Fruit fly (Drosophila melanogaster) whole organism, wandering third instar larva: ENCODE results near the gene CG42232.

Experiments
- Abd-B ChIP-seq: fragments of >200 bp; optimal IDR thresholded peaks from 2 replicates; lab custom pipeline; 2017; ENCODE audit warnings: missing biosample characterization, missing genetic modification characterization
- CG32264 ChIP-seq: fragments of 200-800 bp; sonication (Bioruptor generic); optimal IDR thresholded peaks from 2 replicates; lab custom pipeline; 2016; ENCODE audit warnings: missing biosample characterization, missing genetic modification characterization
- CG9705 ChIP-seq: fragments of 200-800 bp; sonication (Bioruptor generic); optimal IDR thresholded peaks from 2 replicates; lab custom pipeline; 2018; ENCODE audit warnings: missing biosample characterization, mild to moderate bottlenecking, missing genetic modification characterization
- CrebA ChIP-seq: fragments of 200-800 bp; sonication (Bioruptor generic); optimal IDR thresholded peaks from 2 replicates; lab custom pipeline; 2016; ENCODE audit warnings: missing biosample characterization, mild to moderate bottlenecking, missing genetic modification characterization, borderline replicate concordance
- Dfd ChIP-seq: fragments of >200 bp; optimal IDR thresholded peaks from 2 replicates; lab custom pipeline; 2017; ENCODE audit warnings: missing biosample characterization, missing genetic modification characterization
- Dif ChIP-seq: fragments of 200-275, 200-300 bp; sonication (Bioruptor generic); optimal IDR thresholded peaks from 2 replicates; lab custom pipeline; 2018; ENCODE audit warnings: missing biosample characterization, missing genetic modification characterization; ENCODE audit not compliant: partially characterized antibody
- GATAd ChIP-seq: sonication (Bioruptor generic); optimal IDR thresholded peaks from 2 replicates; lab custom pipeline; 2016; ENCODE audit warnings: missing biosample characterization, missing genetic modification characterization
- HLH106 ChIP-seq: fragments of 200-800 bp; optimal IDR thresholded peaks from 3 replicates; lab custom pipeline; 2019; ENCODE audit warnings: missing biosample characterization, mild to moderate bottlenecking, missing genetic modification characterization, moderate library complexity
- Hnf4 ChIP-seq: fragments of 200-800 bp; sonication (Bioruptor generic); optimal IDR thresholded peaks from 2 replicates; lab custom pipeline; 2016; ENCODE audit warnings: missing biosample characterization, mild to moderate bottlenecking, missing genetic modification characterization
- Hr78 ChIP-seq: fragments of >200 bp; optimal IDR thresholded peaks from 2 replicates; lab custom pipeline; 2017; ENCODE audit warnings: missing biosample characterization, missing genetic modification characterization
- Hr83 ChIP-seq: fragments of 200-300 bp; sonication (Bioruptor generic); optimal IDR thresholded peaks from 2 replicates; lab custom pipeline; 2016; ENCODE audit warnings: missing biosample characterization, mild to moderate bottlenecking, missing genetic modification characterization, moderate library complexity; ENCODE audit not compliant: poor library complexity, severe bottlenecking
- Jra ChIP-seq: sonication (Bioruptor generic); optimal IDR thresholded peaks from 2 replicates; lab custom pipeline; 2016; ENCODE audit warnings: missing biosample characterization, missing genetic modification characterization
- Myc ChIP-seq: fragments of >200 bp; optimal IDR thresholded peaks from 2 replicates; lab custom pipeline; 2017
- N ChIP-seq: fragments of >200 bp; optimal IDR thresholded peaks from 2 replicates; lab custom pipeline; 2018; ENCODE audit warnings: missing biosample characterization, missing external identifiers, missing genetic modification characterization
- OdsH ChIP-seq: fragments of 200-800 bp; sonication (Bioruptor generic); optimal IDR thresholded peaks from 2 replicates; lab custom pipeline; 2016; ENCODE audit warnings: missing biosample characterization, mild to moderate bottlenecking, missing genetic modification characterization
- Rel ChIP-seq, 2 experiments: fragments of 200-800 bp; sonication (Bioruptor generic) in 1 of 2; optimal IDR thresholded peaks; 2 replicates in 1 of 2; 3 replicates in 1 of 2; lab custom pipeline; 2016 to 2019; ENCODE audit warnings: mild to moderate bottlenecking in 2 of 2, missing biosample characterization in 2 of 2, missing genetic modification characterization in 2 of 2, moderate library complexity in 1 of 2
- Sp1 ChIP-seq: fragments of 200-800 bp; sonication (Bioruptor generic); optimal IDR thresholded peaks from 3 replicates; lab custom pipeline; 2019; ENCODE audit warnings: missing biosample characterization, mild to moderate bottlenecking, missing genetic modification characterization, moderate library complexity
- Vsx2 ChIP-seq: fragments of 200-300, 225-300 bp; sonication (Bioruptor generic); optimal IDR thresholded peaks from 2 replicates; lab custom pipeline; 2018; ENCODE audit warnings: missing biosample characterization, missing genetic modification characterization; ENCODE audit not compliant: partially characterized antibody
- brk ChIP-seq: fragments of 200-800 bp; sonication (Bioruptor generic); optimal IDR thresholded peaks from 2 replicates; lab custom pipeline; 2016; ENCODE audit warnings: missing biosample characterization, mild to moderate bottlenecking, missing genetic modification characterization
- dl ChIP-seq, 2 experiments: fragments of 175-275, 200-275 bp in 1 of 2; fragments of 200-275 bp in 1 of 2; sonication (Bioruptor generic); optimal IDR thresholded peaks; lab custom pipeline; 2018; ENCODE audit warnings: mild to moderate bottlenecking in 2 of 2, missing biosample characterization in 2 of 2, missing genetic modification characterization in 2 of 2, moderate library complexity in 2 of 2; ENCODE audit not compliant: partially characterized antibody in 2 of 2, insufficient read depth in 1 of 2
- dmrt93B ChIP-seq: fragments of 200-800 bp; sonication (Bioruptor generic); optimal IDR thresholded peaks from 2 replicates; lab custom pipeline; 2018; ENCODE audit warnings: missing biosample characterization, mild to moderate bottlenecking, missing genetic modification characterization
- dsf ChIP-seq: sonication (Bioruptor generic); optimal IDR thresholded peaks from 2 replicates; lab custom pipeline; 2016; ENCODE audit warnings: missing biosample characterization, missing genetic modification characterization, borderline replicate concordance
- foxo ChIP-seq, 2 experiments: fragments of 200-800 bp; sonication (Bioruptor generic); optimal IDR thresholded peaks; 2 replicates in 1 of 2; 3 replicates in 1 of 2; lab custom pipeline; 2016 to 2017; ENCODE audit warnings: missing biosample characterization in 2 of 2, missing genetic modification characterization in 2 of 2
- fru ChIP-seq: fragments of 200-800 bp; sonication (Bioruptor generic); optimal IDR thresholded peaks from 3 replicates; lab custom pipeline; 2016; ENCODE audit warnings: missing biosample characterization, mild to moderate bottlenecking, missing genetic modification characterization
- h ChIP-seq: fragments of 200-800 bp; sonication (Bioruptor generic); optimal IDR thresholded peaks from 3 replicates; lab custom pipeline; 2016; ENCODE audit warnings: missing biosample characterization, mild to moderate bottlenecking, missing genetic modification characterization
- lola ChIP-seq: fragments of >200 bp; optimal IDR thresholded peaks from 2 replicates; lab custom pipeline; 2017; ENCODE audit warnings: missing biosample characterization, missing genetic modification characterization
- pan ChIP-seq: fragments of >200 bp; optimal IDR thresholded peaks from 2 replicates; lab custom pipeline; 2017
- psq ChIP-seq: fragments of 200-800 bp; sonication (Bioruptor generic); optimal IDR thresholded peaks from 3 replicates; lab custom pipeline; 2017; ENCODE audit warnings: missing biosample characterization, mild to moderate bottlenecking, missing genetic modification characterization, moderate library complexity
- rgr ChIP-seq: fragments of 200-800 bp; sonication (Bioruptor generic); optimal IDR thresholded peaks from 3 replicates; lab custom pipeline; 2016; ENCODE audit warnings: missing biosample characterization, mild to moderate bottlenecking, missing genetic modification characterization
- sage ChIP-seq: fragments of 200-800 bp; sonication (Bioruptor generic); optimal IDR thresholded peaks from 2 replicates; lab custom pipeline; 2016; ENCODE audit warnings: missing biosample characterization, mild to moderate bottlenecking, missing genetic modification characterization
- sv ChIP-seq: fragments of 200-800 bp; sonication (Bioruptor generic); optimal IDR thresholded peaks from 3 replicates; lab custom pipeline; 2016; ENCODE audit warnings: missing biosample characterization, missing genetic modification characterization
- tai ChIP-seq: sonication (Bioruptor generic); optimal IDR thresholded peaks from 2 replicates; lab custom pipeline; 2016; ENCODE audit warnings: missing biosample characterization, missing genetic modification characterization
- usp ChIP-seq: fragments of >200 bp; optimal IDR thresholded peaks from 2 replicates; lab custom pipeline; 2017; ENCODE audit warnings: missing biosample characterization, missing genetic modification characterization
- woc ChIP-seq: sonication (Bioruptor generic); optimal IDR thresholded peaks from 2 replicates; lab custom pipeline; 2016; ENCODE audit warnings: missing biosample characterization, mild to moderate bottlenecking, missing genetic modification characterization

Gene CG42232

DNA sequence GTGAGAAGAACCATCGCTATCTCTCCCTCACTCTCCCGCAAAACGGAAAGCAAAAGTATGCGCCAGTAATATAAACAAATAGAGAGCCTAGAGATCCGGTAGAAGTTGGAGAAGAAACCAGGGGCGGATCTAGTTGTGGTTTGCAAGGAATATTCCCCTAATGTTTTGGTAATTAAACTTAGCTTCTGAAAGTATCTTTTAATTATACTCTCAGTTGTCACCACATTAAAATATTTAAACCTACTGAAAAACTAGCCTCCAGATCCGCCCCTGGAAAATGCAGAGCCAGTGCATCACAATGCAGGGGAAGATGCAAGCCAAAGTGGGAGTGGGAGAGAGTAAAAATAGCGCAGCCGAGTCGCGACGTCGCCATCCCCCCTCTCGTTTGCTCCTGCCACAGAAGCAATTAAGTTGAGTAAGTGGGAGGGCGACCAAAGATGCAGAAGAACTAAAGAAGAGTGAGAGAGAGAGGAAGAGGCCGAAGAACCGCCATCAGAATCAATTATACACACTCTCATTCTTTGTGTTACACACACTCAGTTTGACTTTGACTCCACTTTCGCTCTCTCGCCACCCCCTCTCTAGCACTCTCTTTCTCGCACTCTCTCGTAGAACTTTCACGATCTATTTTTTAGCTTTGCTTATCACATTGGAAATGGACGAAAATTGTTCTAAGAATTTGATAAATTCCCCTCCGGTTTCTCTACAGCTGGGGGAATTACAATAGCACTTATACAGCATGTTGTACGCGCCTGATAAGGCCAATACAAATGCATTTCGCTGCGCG, 20.1 kb downstream of the CG42232 start (continued):
- TF ChIP-seq foxo (GFP tag; optimal IDR thresholded peaks at IDR 0.05; lab: Kevin White, UChicago) (peak in 1 of 2 experiments; percentile 94), psq (GFP tag; lab: Kevin White, UChicago) (peak; percentile 77), rgr (GFP tag; lab: Kevin White, UChicago) (peak; percentile 88), CG9705 (peak; percentile 52), Dfd (GFP tag; lab: Kevin White, UChicago) (no peak), brk (GFP tag; lab: Kevin White, UChicago) (no peak)

DNA sequence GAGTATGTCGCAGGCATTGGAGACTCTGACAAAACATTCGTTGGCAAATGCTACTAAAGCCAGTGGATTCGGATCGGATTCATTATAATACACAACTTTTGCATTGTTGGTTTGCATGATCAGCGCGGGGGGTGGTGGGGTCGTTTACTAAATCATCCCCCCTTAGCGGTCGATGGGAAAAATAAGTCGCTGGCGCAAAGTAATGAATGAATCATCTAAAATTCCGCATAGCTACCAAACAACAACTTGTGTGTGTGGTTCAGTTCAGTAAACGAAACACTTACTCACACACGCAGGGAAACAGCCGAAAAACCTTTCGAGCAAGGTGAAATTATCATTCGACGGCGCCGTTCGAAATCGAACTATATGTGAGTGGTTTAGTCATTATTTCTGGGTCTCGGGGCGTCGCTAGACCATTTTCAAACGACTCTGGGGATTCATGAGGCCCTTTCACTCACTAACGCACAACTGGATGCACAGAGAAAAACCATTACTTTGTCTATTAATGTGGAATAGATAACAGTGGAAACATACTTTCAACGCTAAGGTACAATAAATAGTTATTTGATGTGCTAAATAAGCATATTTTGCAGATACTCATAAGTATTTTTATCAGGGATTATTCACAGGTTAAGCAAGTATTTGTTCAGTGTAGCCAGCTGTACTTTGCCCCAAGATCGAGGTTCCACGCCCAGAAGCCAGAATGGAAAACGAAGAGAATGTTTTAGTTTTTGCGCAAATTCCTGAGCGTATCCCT, 20.9 kb downstream of the CG42232 start:
- TF ChIP-seq rgr (GFP tag; lab: Kevin White, UChicago): peak; percentile 31
- no peak for TF ChIP-seq Dif (GFP tag; lab: Kevin White, UChicago)
- no peak for TF ChIP-seq Vsx2 (GFP tag; lab: Kevin White, UChicago)
- peak; percentile 49 for TF ChIP-seq Hnf4
- peak; percentile 40 for TF ChIP-seq sv (GFP tag; lab: Kevin White, UChicago)

DNA sequence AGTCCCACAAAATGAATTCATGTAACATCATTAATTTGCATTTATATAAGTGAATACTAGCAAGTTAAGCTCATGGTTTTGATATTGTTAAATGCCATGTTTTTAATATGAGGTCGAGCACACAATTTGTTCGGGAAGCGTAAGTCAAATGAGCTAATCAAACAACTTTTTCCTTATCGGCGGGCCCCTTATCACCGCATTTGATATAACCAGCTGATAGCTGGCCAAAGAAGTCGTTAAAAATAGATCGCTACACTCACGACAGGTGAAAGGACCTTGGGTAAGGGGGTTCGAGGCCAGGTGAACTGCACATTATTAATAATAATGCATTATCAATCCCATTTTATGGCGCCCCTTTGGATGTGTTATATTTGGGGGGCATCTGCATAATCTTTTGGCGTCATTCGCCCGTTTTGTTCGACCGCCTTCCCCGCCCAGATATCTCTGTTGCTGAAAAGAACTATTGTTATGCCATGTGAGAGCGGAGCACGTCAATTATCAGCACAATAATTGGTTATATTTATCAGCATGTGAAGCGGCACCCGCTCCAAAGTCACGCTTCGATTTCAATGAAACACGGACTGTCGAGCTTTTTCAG, 21.9 kb downstream of the CG42232 start:
- no peak for TF ChIP-seq HLH106 (tag; lab: Kevin White, UChicago)
- no peak for TF ChIP-seq foxo (GFP tag; optimal IDR thresholded peaks at IDR 0.05; lab: Kevin White, UChicago)
- TF ChIP-seq Vsx2 (GFP tag; lab: Kevin White, UChicago): peak; percentile 75
- no peak for TF ChIP-seq Rel (GFP tag; optimal IDR thresholded peaks at IDR 0.05; lab: Kevin White, UChicago)
- TF ChIP-seq Rel (tag; optimal IDR thresholded peaks at IDR 0.05; lab: Kevin White, UChicago): peak; percentile 58

DNA sequence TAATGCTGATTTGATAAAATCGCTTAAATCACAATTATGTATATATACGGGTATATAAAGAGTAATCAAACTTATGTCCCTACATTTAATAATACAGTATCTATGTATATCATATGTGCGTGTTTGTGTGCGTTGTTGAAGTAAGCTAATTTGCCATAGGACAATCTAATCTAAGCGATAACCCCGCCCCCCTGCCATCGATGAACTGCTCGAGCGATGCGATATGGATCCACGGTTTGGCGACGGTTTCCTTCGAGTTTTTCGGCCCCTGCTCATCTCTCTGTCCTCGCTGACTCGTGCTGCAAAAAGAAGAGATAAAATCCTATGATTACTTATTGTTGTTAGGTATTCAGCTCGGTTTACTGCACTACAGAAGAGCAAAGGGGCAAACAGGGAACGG, 22.6 kb downstream of the CG42232 start:
- TF ChIP-seq tai (GFP tag; lab: Kevin White, UChicago): peak; percentile 2
- no peak for TF ChIP-seq dsf
- TF ChIP-seq fru (GFP tag; lab: Kevin White, UChicago): peak; percentile 2
- TF ChIP-seq sage (GFP tag; lab: Kevin White, UChicago): no peak
- peak; percentile 99 for TF ChIP-seq Vsx2 (GFP tag; lab: Kevin White, UChicago)
- peak; percentile 38 for TF ChIP-seq h (GFP tag; lab: Kevin White, UChicago)
- TF ChIP-seq Rel (GFP tag; optimal IDR thresholded peaks at IDR 0.05; lab: Kevin White, UChicago): no peak
- TF ChIP-seq Rel (tag; optimal IDR thresholded peaks at IDR 0.05; lab: Kevin White, UChicago): peak; percentile 79

DNA sequence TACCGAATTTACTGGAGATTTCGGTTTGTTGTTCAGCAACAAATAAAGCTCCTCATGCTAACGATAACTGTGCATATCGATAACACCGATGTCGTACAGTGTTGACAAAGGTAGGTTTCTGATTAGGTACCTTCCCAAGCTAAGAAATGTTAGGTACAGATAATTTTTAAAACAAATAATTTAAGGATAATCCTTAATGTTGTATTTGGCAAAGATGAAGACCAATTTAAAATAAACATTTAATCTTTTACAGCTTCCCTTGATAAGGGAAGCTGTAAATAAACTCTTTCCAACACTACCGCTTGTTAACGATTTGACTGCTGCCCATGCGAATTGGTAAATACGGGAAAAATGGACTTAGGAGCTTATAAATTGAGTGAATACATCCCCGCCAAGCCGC, 26.5 kb downstream of the CG42232 start, which contains the start of the genes Ttc1 and CG14882:
Gene Ttc1 (minus strand): TSS at position 71 of the 400 bp plus-strand sequence.
Gene CG14882 (plus strand): TSS at position 271 of the 400 bp plus-strand sequence.
- no peak for TF ChIP-seq Hr83 (GFP tag; lab: Kevin White, UChicago)
- no peak for TF ChIP-seq CrebA (GFP tag; lab: Kevin White, UChicago)
- TF ChIP-seq Jra (GFP tag; lab: Kevin White, UChicago): peak; percentile 94
- peak; percentile 77 for TF ChIP-seq HLH106 (tag; lab: Kevin White, UChicago)
- no peak for TF ChIP-seq usp (GFP tag; lab: Kevin White, UChicago)
- peak; percentile 91 for TF ChIP-seq OdsH (GFP tag; lab: Kevin White, UChicago)
- no peak for TF ChIP-seq Abd-B (GFP tag; lab: Kevin White, UChicago)
- TF ChIP-seq h (GFP tag; lab: Kevin White, UChicago): peak; percentile 93
- peak; percentile 56 for TF ChIP-seq CG32264
- TF ChIP-seq dsf: peak; percentile 27
- TF ChIP-seq rgr (GFP tag; lab: Kevin White, UChicago): peak; percentile 96
- peak; percentile 83 for TF ChIP-seq psq (GFP tag; lab: Kevin White, UChicago)
- TF ChIP-seq dl (GFP tag; optimal IDR thresholded peaks at IDR 0.05; lab: Kevin White, UChicago; ENCODE audit: insufficient read depth in 1 of 2, partially characterized antibody in 2 of 2): no peak
- no peak for TF ChIP-seq brk (GFP tag; lab: Kevin White, UChicago)
- TF ChIP-seq Hr78 (GFP tag; lab: Kevin White, UChicago): no peak
- TF ChIP-seq N (GFP tag; lab: Kevin White, UChicago): no peak
- TF ChIP-seq Vsx2 (GFP tag; lab: Kevin White, UChicago): no peak
- TF ChIP-seq Sp1: peak; percentile 75
- no peak for TF ChIP-seq pan (lab: Kevin White, UChicago)
- TF ChIP-seq woc: peak; percentile 86
- TF ChIP-seq CG9705: peak; percentile 61
- no peak for TF ChIP-seq dmrt93B (GFP tag; lab: Kevin White, UChicago)
- peak; percentile 80 for TF ChIP-seq Myc
- TF ChIP-seq Dif (GFP tag; lab: Kevin White, UChicago): no peak
- no peak for TF ChIP-seq tai (GFP tag; lab: Kevin White, UChicago)
- no peak for TF ChIP-seq Dfd (GFP tag; lab: Kevin White, UChicago)
- TF ChIP-seq GATAd (GFP tag; lab: Kevin White, UChicago): no peak
- no peak for TF ChIP-seq sage (GFP tag; lab: Kevin White, UChicago)
- TF ChIP-seq Rel (GFP tag; optimal IDR thresholded peaks at IDR 0.05; lab: Kevin White, UChicago): no peak
- peak; percentile 24 for TF ChIP-seq Rel (tag; optimal IDR thresholded peaks at IDR 0.05; lab: Kevin White, UChicago)
- no peak for TF ChIP-seq lola (GFP tag; lab: Kevin White, UChicago)
- TF ChIP-seq fru (GFP tag; lab: Kevin White, UChicago): peak; percentile 93
- peak; percentile 87 for TF ChIP-seq sv (GFP tag; lab: Kevin White, UChicago)
